Worm (Caenorhabditis elegans): ENCODE results near the gene F49E2.2.

DNA sequence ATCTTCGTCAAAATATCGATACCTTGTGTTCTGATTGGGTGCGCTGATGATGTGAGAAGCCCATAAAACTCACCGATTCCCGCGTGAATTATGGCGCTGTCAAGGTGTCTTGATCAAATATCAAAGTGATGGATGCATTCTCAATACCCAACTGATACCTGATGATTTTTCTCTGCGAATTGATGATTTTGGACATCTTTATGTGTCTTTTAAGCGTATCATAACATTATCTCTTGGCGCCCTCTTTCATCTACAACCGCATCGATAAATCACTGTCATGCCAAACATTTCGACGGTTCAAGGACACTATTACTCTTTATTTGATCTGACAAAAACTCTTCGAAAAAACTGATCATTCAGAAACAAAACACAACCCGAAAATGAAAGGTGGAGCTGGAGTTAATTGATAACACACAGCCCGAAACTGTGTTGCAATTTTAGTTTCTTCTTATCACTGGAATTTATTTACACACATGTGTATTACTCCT is 19.2 kb upstream of the F49E2.2 start:
- TF ChIP-seq ztf-29 (GFP tag; IDR thresholded peaks at IDR 0.05), result no peak
- no peak for TF ChIP-seq ztf-23 (GFP tag; IDR thresholded peaks at IDR 0.05)
- no peak for TF ChIP-seq ref-1 (GFP tag; conservative IDR thresholded peaks at IDR 0.05)
- TF ChIP-seq tab-1 (GFP tag; IDR thresholded peaks at IDR 0.05), result no peak
- TF ChIP-seq klf-2 (GFP tag; conservative IDR thresholded peaks at IDR 0.05), result no peak

Data from whole organism, midembryonic.